Worm (Caenorhabditis elegans): ENCODE data around the gene bcl-7.

Gene bcl-7

DNA sequence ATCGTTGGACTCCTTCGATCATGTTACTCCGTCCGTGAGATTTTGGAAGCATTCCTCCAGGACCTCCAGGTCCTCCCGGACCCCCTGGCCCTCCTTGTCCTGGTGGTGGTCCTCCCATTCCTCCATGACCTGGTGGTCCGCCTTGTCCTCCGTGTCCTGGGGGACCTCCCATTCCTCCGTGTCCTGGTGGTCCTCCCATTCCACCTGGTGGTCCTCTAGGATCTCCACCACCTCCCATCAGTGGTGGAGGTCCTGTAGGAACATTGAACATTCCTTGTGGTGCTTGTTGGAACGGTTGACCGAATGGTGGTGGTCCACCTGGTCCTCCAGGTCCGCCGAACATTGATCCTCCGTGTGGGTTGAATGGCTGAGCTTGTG lies 28.0 kb downstream of the bcl-7 start:
- TF ChIP-seq let-526 (GFP tag; IDR thresholded peaks at IDR 0.05) (no peak), snpc-4 (GFP tag; optimal IDR thresholded peaks at IDR 0.05) (no peak), snpc-4 (tag; optimal IDR thresholded peaks at IDR 0.05) (no peak), attf-6 (GFP tag; IDR thresholded peaks at IDR 0.05) (no peak), egrh-3 (GFP tag; IDR thresholded peaks at IDR 0.05) (peak; percentile 81; the same call in 1 of the 2 replicates), mcd-1 (GFP tag; IDR thresholded peaks at IDR 0.05) (peak; percentile 26; the same call in 1 of the 2 replicates), bed-2 (GFP tag; IDR thresholded peaks at IDR 0.05) (peak; percentile 11; the same call in 1 of the 2 replicates), zfh-2 (GFP tag; conservative IDR thresholded peaks at IDR 0.05) (peak; percentile 87), atf-7 (tag; optimal IDR thresholded peaks at IDR 0.05) (no peak)

DNA sequence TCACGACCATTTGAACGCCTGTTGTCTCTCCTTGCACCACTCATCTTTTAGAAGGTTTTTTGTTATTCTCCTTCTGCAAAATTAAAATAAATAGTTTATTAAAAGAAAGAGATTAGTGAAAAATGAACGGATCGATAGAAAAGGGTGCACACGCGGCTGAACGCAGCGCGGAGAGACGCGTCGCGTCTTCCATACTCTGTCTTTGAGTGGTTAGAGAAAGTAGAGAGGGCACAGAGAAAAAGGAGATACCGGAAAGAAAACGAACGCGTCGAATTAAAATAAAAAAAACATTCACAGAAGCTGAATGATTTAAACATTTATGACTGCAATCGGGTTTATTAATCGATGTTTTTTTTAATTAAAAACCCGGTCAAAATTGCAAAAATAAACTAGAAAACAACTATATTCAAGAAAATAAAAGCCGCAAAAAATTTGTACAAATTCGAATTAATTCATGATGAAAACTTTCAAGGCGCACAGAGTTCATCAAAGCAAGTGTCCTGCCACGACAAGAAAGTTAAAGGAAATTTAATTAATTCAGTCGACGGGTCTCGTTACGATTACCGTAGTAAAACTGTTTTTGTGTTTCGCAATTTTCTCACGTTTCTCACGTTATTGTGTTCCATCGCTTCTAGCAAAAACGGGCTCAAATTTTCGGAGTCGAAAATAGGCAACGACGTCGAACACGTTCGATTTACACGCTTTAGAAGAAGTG lies 32.4 kb downstream of the bcl-7 start, which contains the start of the genes nono-1 and nop-1:
Gene nono-1, minus strand, starts transcription at position 75 of the 715 bp plus-strand sequence.
Gene nop-1, plus strand, starts transcription at position 551 of the 715 bp plus-strand sequence.
- TF ChIP-seq hmg-1.2 (GFP tag; IDR thresholded peaks at IDR 0.05) (peak; percentile 17; the same call in 1 of the 2 replicates), him-1 (tag; optimal IDR thresholded peaks at IDR 0.05) (peak; percentile 33), D2030.7 (GFP tag; IDR thresholded peaks at IDR 0.05) (peak; percentile 33; the same call in 1 of the 2 replicates), lsl-1 (GFP tag; optimal IDR thresholded peaks at IDR 0.05) (peak; percentile 88), F33H1.4 (GFP tag; IDR thresholded peaks at IDR 0.05) (peak; percentile 89), cebp-1 (GFP tag; IDR thresholded peaks at IDR 0.05) (no peak), cebp-1 (tag; optimal IDR thresholded peaks at IDR 0.05) (peak; percentile 32), nhr-80 (tag; optimal IDR thresholded peaks at IDR 0.05) (no peak), rcor-1 (GFP tag; IDR thresholded peaks at IDR 0.05) (no peak), madf-6 (GFP tag; IDR thresholded peaks at IDR 0.05) (peak; percentile 87), efl-1 (GFP tag; optimal IDR thresholded peaks at IDR 0.05) (peak; percentile 37), lir-1 (GFP tag; conservative IDR thresholded peaks at IDR 0.05) (no peak), F49E8.2 (tag; optimal IDR thresholded peaks at IDR 0.05; ENCODE audit: insufficient read depth) (peak; percentile 45), mel-28 (tag; optimal IDR thresholded peaks at IDR 0.05; ENCODE audit: borderline replicate concordance) (no peak), ccch-3 (GFP tag; optimal IDR thresholded peaks at IDR 0.05) (no peak), ceh-91 (GFP tag; IDR thresholded peaks at IDR 0.05) (peak; percentile 49), xnd-1 (tag; optimal IDR thresholded peaks at IDR 0.05) (peak; percentile 74), madf-8 (GFP tag; conservative IDR thresholded peaks at IDR 0.05) (peak; percentile 60)

DNA sequence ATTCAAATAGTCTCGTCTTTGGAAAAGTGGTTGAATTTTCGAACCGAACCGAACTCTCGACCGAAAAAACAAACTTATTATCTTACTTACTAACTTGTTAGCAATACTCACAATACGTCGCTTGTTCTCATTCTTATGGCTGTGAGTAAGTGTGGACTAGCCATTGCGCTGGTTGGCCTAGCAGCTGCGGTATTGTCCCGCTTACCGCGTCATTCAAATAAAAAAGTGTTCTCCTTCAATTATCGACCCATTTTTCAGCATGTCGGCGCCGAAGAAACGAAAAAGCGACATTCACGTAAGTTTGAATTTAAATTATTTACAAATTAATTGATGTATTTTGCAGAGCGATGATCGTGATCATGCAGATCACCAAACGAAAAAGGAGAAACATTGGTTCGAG lies 33.2 kb downstream of the bcl-7 start:
- TF ChIP-seq snpc-4 (GFP tag; optimal IDR thresholded peaks at IDR 0.05), result no peak
- no peak for TF ChIP-seq snpc-4 (tag; optimal IDR thresholded peaks at IDR 0.05)
- TF ChIP-seq lin-40 (tag; optimal IDR thresholded peaks at IDR 0.05), result no peak
- no peak for TF ChIP-seq F52B5.7 (tag; optimal IDR thresholded peaks at IDR 0.05)
- no peak for TF ChIP-seq F55B11.4 (tag; optimal IDR thresholded peaks at IDR 0.05; ENCODE audit: borderline replicate concordance, insufficient read depth)
- TF ChIP-seq attf-3 (GFP tag; conservative IDR thresholded peaks at IDR 0.05), result no peak
- TF ChIP-seq tlf-1 (GFP tag; optimal IDR thresholded peaks at IDR 0.05), result no peak
- TF ChIP-seq tbp1 (GFP tag; optimal IDR thresholded peaks at IDR 0.05), result no peak
- no peak for TF ChIP-seq mxl-1 (tag; optimal IDR thresholded peaks at IDR 0.05)
- no peak for TF ChIP-seq mes-4 (tag; optimal IDR thresholded peaks at IDR 0.05)
- TF ChIP-seq chd-7 (tag; optimal IDR thresholded peaks at IDR 0.05), result no peak
- TF ChIP-seq akir-1 (GFP tag; optimal IDR thresholded peaks at IDR 0.05), result no peak
- TF ChIP-seq cebp-1 (GFP tag; IDR thresholded peaks at IDR 0.05), result no peak
- no peak for TF ChIP-seq cebp-1 (tag; optimal IDR thresholded peaks at IDR 0.05)
